Fruit fly (Drosophila melanogaster): ENCODE measurements around the gene CG31294.

The CG31294 gene

dm6 chr3R:15670559-15670958, 45.8 kb downstream of the CG31294 start:
- TF ChIP-seq CG16779 (tag; optimal IDR thresholded peaks at IDR 0.05) (no peak), CG4318 (GFP tag; optimal IDR thresholded peaks at IDR 0.05) (no peak), Sox102F (GFP tag; optimal IDR thresholded peaks at IDR 0.05) (peak; percentile 42), CG1621 (tag; optimal IDR thresholded peaks at IDR 0.05) (no peak), CG10669 (GFP tag; optimal IDR thresholded peaks at IDR 0.05) (no peak), Hr38 (GFP tag; optimal IDR thresholded peaks at IDR 0.05) (no peak), CG11762 (GFP tag; optimal IDR thresholded peaks at IDR 0.05; ENCODE audit: insufficient read depth) (no peak), fd85E (GFP tag; optimal IDR thresholded peaks at IDR 0.05) (no peak), Ets96B (tag; optimal IDR thresholded peaks at IDR 0.05) (no peak), CG8319 (GFP tag; optimal IDR thresholded peaks at IDR 0.05) (no peak), achi (GFP tag; optimal IDR thresholded peaks at IDR 0.05) (peak; percentile 3), CG8119 (GFP tag; IDR thresholded peaks at IDR 0.05) (no peak), net (GFP tag; optimal IDR thresholded peaks at IDR 0.05) (peak; percentile 23), Smox (GFP tag; optimal IDR thresholded peaks at IDR 0.05) (peak; percentile 17), eg (GFP tag; IDR thresholded peaks at IDR 0.05) (no peak), CG3919 (GFP tag; optimal IDR thresholded peaks at IDR 0.05) (peak; percentile 0), Eip93F (GFP tag; optimal IDR thresholded peaks at IDR 0.05) (no peak), CG11294 (GFP tag; IDR thresholded peaks at IDR 0.05) (no peak), cyc (GFP tag; optimal IDR thresholded peaks at IDR 0.05) (no peak), CG15336 (GFP tag; IDR thresholded peaks at IDR 0.05) (no peak), CG6808 (GFP tag; optimal IDR thresholded peaks at IDR 0.05) (no peak), Hr4 (GFP tag; optimal IDR thresholded peaks at IDR 0.05) (no peak), spab (GFP tag; optimal IDR thresholded peaks at IDR 0.05) (no peak), Gug (GFP tag; IDR thresholded peaks at IDR 0.05) (no peak), svp (GFP tag) (peak; percentile 64), CG3032 (tag; optimal IDR thresholded peaks at IDR 0.05) (no peak), CG10631 (GFP tag; optimal IDR thresholded peaks at IDR 0.05) (no peak), Sox15 (GFP tag; optimal IDR thresholded peaks at IDR 0.05) (no peak), esn (GFP tag; optimal IDR thresholded peaks at IDR 0.05) (peak; percentile 38), CG32006 (GFP tag; optimal IDR thresholded peaks at IDR 0.05) (no peak), CG8632 (GFP tag; optimal IDR thresholded peaks at IDR 0.05) (no peak), Blimp-1 (GFP tag; optimal IDR thresholded peaks at IDR 0.05) (peak; percentile 4), dsx (GFP tag; optimal IDR thresholded peaks at IDR 0.05; ENCODE audit: poor library complexity, severe bottlenecking) (no peak), CG11902 (GFP tag; optimal IDR thresholded peaks at IDR 0.05) (no peak), fd59A (GFP tag; optimal IDR thresholded peaks at IDR 0.05) (no peak), Lpt (GFP tag; optimal IDR thresholded peaks at IDR 0.05) (no peak), Sox14 (GFP tag; optimal IDR thresholded peaks at IDR 0.05) (no peak), pdm3 (GFP tag; optimal IDR thresholded peaks at IDR 0.05) (no peak), fkh (GFP tag; optimal IDR thresholded peaks at IDR 0.05) (peak; percentile 81), CG7368 (GFP tag; optimal IDR thresholded peaks at IDR 0.05) (no peak), topi (GFP tag; optimal IDR thresholded peaks at IDR 0.05) (no peak), CG9139 (GFP tag; optimal IDR thresholded peaks at IDR 0.05) (no peak), vri (GFP tag; optimal IDR thresholded peaks at IDR 0.05) (no peak), CG31627 (GFP tag; optimal IDR thresholded peaks at IDR 0.05) (no peak), Met (GFP tag; optimal IDR thresholded peaks at IDR 0.05) (peak; percentile 37), CG34406 (GFP tag; optimal IDR thresholded peaks at IDR 0.05) (peak; percentile 12), Ets21C (GFP tag; optimal IDR thresholded peaks at IDR 0.05) (no peak), lz (GFP tag; optimal IDR thresholded peaks at IDR 0.05) (no peak), Eip78C (GFP tag) (peak; percentile 59), CG6163 (GFP tag; IDR thresholded peaks at IDR 0.05) (peak; percentile 49; the same call in 2 of the 3 replicates), CG6276 (GFP tag; optimal IDR thresholded peaks at IDR 0.05) (no peak), CG6792 (GFP tag; optimal IDR thresholded peaks at IDR 0.05) (no peak), dac (GFP tag; optimal IDR thresholded peaks at IDR 0.05) (no peak)
